Worm (Caenorhabditis elegans): ENCODE data around the gene C08B6.2.

DNA sequence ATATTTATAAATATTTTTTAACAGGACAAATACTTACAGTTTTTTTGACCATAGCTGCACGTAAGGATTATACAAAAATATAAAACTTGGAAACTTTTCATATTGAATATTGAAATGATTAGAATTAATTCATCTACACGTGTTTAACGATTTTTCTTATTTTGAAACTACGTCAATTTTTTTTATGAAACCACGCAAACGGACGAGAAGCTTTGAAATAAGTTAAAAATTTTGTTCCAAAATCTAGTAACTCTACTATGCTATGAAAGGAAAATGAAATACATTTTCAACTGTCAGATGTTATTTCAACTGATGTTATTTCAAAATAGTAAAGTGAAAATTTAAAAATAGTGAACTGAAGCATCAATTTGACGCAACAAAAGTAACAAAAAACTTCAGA is 31.7 kb upstream of the C08B6.2 start, which contains the start of gene F57A8.6:
- TF ChIP-seq unc-62 (GFP tag; optimal IDR thresholded peaks at IDR 0.05) (no peak), nhr-11 (tag; optimal IDR thresholded peaks at IDR 0.05) (no peak), aly-2 (tag; optimal IDR thresholded peaks at IDR 0.05) (no peak), hpl-2 (GFP tag; optimal IDR thresholded peaks at IDR 0.05) (no peak), ceh-8 (GFP tag; optimal IDR thresholded peaks at IDR 0.05) (no peak)

Measured in whole organism, L1 larva.